Worm (Caenorhabditis elegans) whole organism, L4 larva: ENCODE results near the gene unc-64.

Experiments
- D1046.2 ChIP-seq: fragments of 200-800 bp; sonication (Bioruptor generic); IDR thresholded peaks from 2 replicates; pipeline ENCODE4 v1.3.6; 2022; ENCODE audit warnings: missing genetic modification characterization, missing compliant biosample characterization
- F37D6.2 ChIP-seq: sonication (generic microtip); optimal IDR thresholded peaks from 2 replicates; lab custom pipeline; 2016; ENCODE audit warnings: mild to moderate bottlenecking, missing genetic modification characterization, missing compliant biosample characterization
- F44E2.7 ChIP-seq: fragments of 200-800 bp; sonication (Bioruptor generic); IDR thresholded peaks from 2 replicates; pipeline ENCODE4 v2.1.2; 2022; ENCODE audit warnings: missing genetic modification characterization, missing compliant biosample characterization
- T26A8.4 ChIP-seq: fragments of 200-800 bp; sonication (Bioruptor generic); IDR thresholded peaks from 2 replicates; pipeline ENCODE4 v1.3.6; 2022; ENCODE audit warnings: missing genetic modification characterization, missing compliant biosample characterization
- Y105C5A.15 ChIP-seq: fragments of 200-800 bp; sonication (Bioruptor generic); IDR thresholded peaks from 2 replicates; pipeline ENCODE4 v1.3.6; 2022; ENCODE audit warnings: missing genetic modification characterization, missing compliant biosample characterization
- Y48G9A.11 ChIP-seq: fragments of 200-800 bp; sonication (Bioruptor generic); IDR thresholded peaks from 2 replicates; pipeline ENCODE4 v1.3.6; 2022; ENCODE audit warnings: missing genetic modification reagents, missing genetic modification characterization, missing compliant biosample characterization
- Y75B8A.6 ChIP-seq: fragments of 200-800 bp; sonication (Bioruptor generic); IDR thresholded peaks from 2 replicates; pipeline ENCODE4 v1.3.6; 2022; ENCODE audit warnings: missing genetic modification reagents, missing genetic modification characterization, missing compliant biosample characterization
- ama-1 ChIP-seq: fragments of 150-350 bp; optimal IDR thresholded peaks from 2 replicates; lab custom pipeline; 2014; ENCODE audit warnings: inconsistent platforms, mixed read lengths
- arid-1 ChIP-seq: fragments of 200-800 bp; sonication (Bioruptor generic); conservative IDR thresholded peaks from 2 replicates; pipeline ENCODE4 v1.3.6; 2022; ENCODE audit warnings: missing genetic modification reagents, missing genetic modification characterization, missing compliant biosample characterization
- ceh-28 ChIP-seq: fragments of 150-350 bp; optimal IDR thresholded peaks from 2 replicates; lab custom pipeline; 2014; ENCODE audit warnings: missing biosample characterization, missing genetic modification reagents, missing genetic modification characterization
- ceh-44 ChIP-seq: fragments of 200-800 bp; sonication (Bioruptor generic); IDR thresholded peaks from 2 replicates; pipeline ENCODE4 v1.3.6; 2022; ENCODE audit warnings: missing genetic modification reagents, missing genetic modification characterization, missing compliant biosample characterization
- ces-1 ChIP-seq: fragments of 150-350 bp; sonication (generic microtip); optimal IDR thresholded peaks from 4 replicates; lab custom pipeline; 2014; ENCODE audit warnings: missing biosample characterization, missing genetic modification reagents, missing genetic modification characterization
- daf-16 ChIP-seq, 3 experiments: sonication (generic microtip); optimal IDR thresholded peaks; 2 replicates each; lab custom pipeline; 2016 to 2017; ENCODE audit warnings: missing genetic modification characterization in 3 of 3, missing genetic modification reagents in 3 of 3, mild to moderate bottlenecking in 2 of 3, missing compliant biosample characterization in 2 of 3, missing biosample characterization in 1 of 3, moderate library complexity in 1 of 3
- daf-19 ChIP-seq: fragments of 200-800 bp; sonication (Bioruptor generic); conservative IDR thresholded peaks from 2 replicates; pipeline ENCODE4 v1.3.6; 2022; ENCODE audit warnings: missing genetic modification characterization, missing compliant biosample characterization
- daf-8 ChIP-seq: fragments of 200-800 bp; sonication (Bioruptor generic); IDR thresholded peaks from 2 replicates; pipeline ENCODE4 v1.3.6; 2022; ENCODE audit warnings: missing genetic modification characterization, missing compliant biosample characterization
- dmd-6 ChIP-seq: fragments of 200-800 bp; sonication (Bioruptor generic); IDR thresholded peaks from 2 replicates; pipeline ENCODE4 v1.3.6; 2022; ENCODE audit warnings: missing genetic modification reagents, missing genetic modification characterization, missing compliant biosample characterization
- dmd-9 ChIP-seq: fragments of 200-800 bp; sonication (Bioruptor generic); IDR thresholded peaks from 2 replicates; pipeline ENCODE4 v1.3.6; 2022; ENCODE audit warnings: missing genetic modification reagents, missing genetic modification characterization, missing compliant biosample characterization
- dpl-1 ChIP-seq: fragments of 150-350 bp; optimal IDR thresholded peaks from 2 replicates; lab custom pipeline; 2014; ENCODE audit warnings: missing biosample characterization, missing genetic modification reagents, missing genetic modification characterization
- egl-27 ChIP-seq: sonication (generic microtip); optimal IDR thresholded peaks from 3 replicates; lab custom pipeline; 2017; ENCODE audit warnings: missing biosample characterization, missing genetic modification reagents, missing genetic modification characterization
- fkh-10 ChIP-seq: fragments of 150-350 bp; optimal IDR thresholded peaks from 2 replicates; lab custom pipeline; 2014; ENCODE audit warnings: missing biosample characterization, missing genetic modification reagents, missing genetic modification characterization
- fos-1 ChIP-seq: fragments of 150-350 bp; optimal IDR thresholded peaks from 2 replicates; lab custom pipeline; 2014; ENCODE audit warnings: missing biosample characterization, missing genetic modification characterization
- hlh-30 ChIP-seq: sonication (generic microtip); optimal IDR thresholded peaks from 2 replicates; lab custom pipeline; 2017; ENCODE audit warnings: antibody characterized with exemption, mild to moderate bottlenecking, missing genetic modification characterization, missing compliant biosample characterization; ENCODE audit not compliant: insufficient read depth
- hmg-1.1 ChIP-seq: fragments of 200-800 bp; sonication (Bioruptor generic); IDR thresholded peaks from 2 replicates; pipeline ENCODE4 v1.3.6; 2022; ENCODE audit warnings: missing genetic modification reagents, missing genetic modification characterization, missing compliant biosample characterization
- lin-29 ChIP-seq: fragments of 200-800 bp; sonication (Bioruptor generic); IDR thresholded peaks from 2 replicates; pipeline ENCODE4 v1.3.6; 2022; ENCODE audit warnings: missing genetic modification reagents, missing genetic modification characterization, missing compliant biosample characterization
- lir-3 ChIP-seq: sonication (generic microtip); optimal IDR thresholded peaks from 2 replicates; lab custom pipeline; 2016; ENCODE audit warnings: mild to moderate bottlenecking, missing genetic modification characterization, missing compliant biosample characterization
- madf-5 ChIP-seq, 2 experiments: fragments of 200-800 bp; sonication (Bioruptor generic); IDR thresholded peaks; 2 replicates each; pipeline ENCODE4 v1.3.6; 2022; ENCODE audit warnings: missing compliant biosample characterization in 2 of 2, missing genetic modification characterization in 2 of 2
- madf-9 ChIP-seq: fragments of 200-800 bp; sonication (Bioruptor generic); conservative IDR thresholded peaks from 2 replicates; pipeline ENCODE4 v1.3.6; 2022; ENCODE audit warnings: missing genetic modification reagents, missing genetic modification characterization, missing compliant biosample characterization
- mes-2 ChIP-seq: sonication (generic microtip); optimal IDR thresholded peaks from 2 replicates; lab custom pipeline; 2016; ENCODE audit warnings: missing genotype, mild to moderate bottlenecking, missing genetic modification characterization, missing compliant biosample characterization; ENCODE audit not compliant: poor library complexity, severe bottlenecking
- mxl-2 ChIP-seq: fragments of 200-800 bp; sonication (Bioruptor generic); conservative IDR thresholded peaks from 2 replicates; pipeline ENCODE4 v1.3.6; 2022; ENCODE audit warnings: missing genetic modification reagents, missing genetic modification characterization, missing compliant biosample characterization
- mxl-3 ChIP-seq: fragments of 200-800 bp; sonication (Bioruptor generic); optimal IDR thresholded peaks from 2 replicates; lab custom pipeline; 2018; ENCODE audit warnings: mild to moderate bottlenecking, missing genetic modification characterization, missing compliant biosample characterization
- nhr-10 ChIP-seq: fragments of 150-350 bp; optimal IDR thresholded peaks from 2 replicates; lab custom pipeline; 2014; ENCODE audit warnings: missing biosample characterization, missing genetic modification characterization
- nhr-102 ChIP-seq: sonication (generic microtip); optimal IDR thresholded peaks from 2 replicates; lab custom pipeline; 2016; ENCODE audit warnings: mild to moderate bottlenecking, missing genetic modification characterization, moderate library complexity, missing compliant biosample characterization
- nhr-111 ChIP-seq: fragments of 200-800 bp; sonication (Bioruptor generic); optimal IDR thresholded peaks from 2 replicates; lab custom pipeline; 2018; ENCODE audit warnings: mild to moderate bottlenecking, missing genetic modification characterization, missing compliant biosample characterization
- nhr-237 ChIP-seq: sonication (generic microtip); optimal IDR thresholded peaks from 2 replicates; lab custom pipeline; 2017; ENCODE audit warnings: missing biosample characterization, missing genetic modification characterization
- nhr-25 ChIP-seq: sonication (generic microtip); optimal IDR thresholded peaks from 2 replicates; lab custom pipeline; 2017; ENCODE audit warnings: missing genetic modification characterization, mild to moderate bottlenecking, missing compliant biosample characterization, antibody characterized with exemption, moderate library complexity, borderline replicate concordance; ENCODE audit not compliant: insufficient read depth
- nhr-41 ChIP-seq: fragments of 200-800 bp; sonication (Bioruptor generic); IDR thresholded peaks from 2 replicates; pipeline ENCODE4 v1.3.6; 2022; ENCODE audit warnings: missing genetic modification reagents, missing genetic modification characterization, missing compliant biosample characterization
- pha-4 ChIP-seq, 2 experiments: fragments of 150-350 bp in 1 of 2; fragments of 200-800 bp in 1 of 2; sonication (Bioruptor generic) in 1 of 2; IDR thresholded peaks in 1 of 2; optimal IDR thresholded peaks in 1 of 2; 2 replicates each; pipeline versions ENCODE4 v1.3.6 to Lab custom; 2014 to 2022; ENCODE audit warnings: missing genetic modification characterization in 2 of 2, missing genetic modification reagents in 2 of 2, missing biosample characterization in 1 of 2, missing compliant biosample characterization in 1 of 2
- pqm-1 ChIP-seq: sonication (generic microtip); optimal IDR thresholded peaks from 2 replicates; lab custom pipeline; 2017; ENCODE audit warnings: missing biosample characterization, missing genetic modification characterization
- sdz-12 ChIP-seq: fragments of 200-800 bp; sonication (Bioruptor generic); optimal IDR thresholded peaks from 2 replicates; lab custom pipeline; 2018; ENCODE audit warnings: mild to moderate bottlenecking, missing genetic modification characterization, missing compliant biosample characterization
- skn-1 ChIP-seq: fragments of 150-350 bp; optimal IDR thresholded peaks from 2 replicates; lab custom pipeline; 2014; ENCODE audit warnings: missing biosample characterization, missing genetic modification characterization
- spr-1 ChIP-seq: sonication (generic microtip); optimal IDR thresholded peaks from 2 replicates; lab custom pipeline; 2016; ENCODE audit warnings: mild to moderate bottlenecking, missing genetic modification characterization, missing compliant biosample characterization
- unc-130 ChIP-seq: sonication (generic microtip); optimal IDR thresholded peaks from 2 replicates; lab custom pipeline; 2016; ENCODE audit warnings: missing genetic modification reagents, missing genetic modification characterization, missing compliant biosample characterization
- unc-39 ChIP-seq: sonication (generic microtip); optimal IDR thresholded peaks from 2 replicates; lab custom pipeline; 2017; ENCODE audit warnings: missing biosample characterization, missing genetic modification characterization
- unc-62 ChIP-seq, 3 experiments: fragments of 150-350 bp in 1 of 3; sonication (generic microtip); optimal IDR thresholded peaks in 2 of 3; peaks in 1 of 3; 1 replicate in 1 of 3; 2 replicates in 2 of 3; lab custom pipeline; 2014 to 2017; ENCODE audit warnings: missing biosample characterization in 3 of 3, missing genetic modification characterization in 3 of 3, missing genetic modification reagents in 3 of 3, missing genotype in 1 of 3
- vab-7 ChIP-seq: fragments of 200-800 bp; sonication (Bioruptor generic); IDR thresholded peaks from 2 replicates; pipeline ENCODE4 v1.3.6; 2022; ENCODE audit warnings: missing genetic modification reagents, missing genetic modification characterization, missing compliant biosample characterization
- zfp-2 ChIP-seq: sonication (generic microtip); optimal IDR thresholded peaks from 2 replicates; lab custom pipeline; 2016; ENCODE audit warnings: mild to moderate bottlenecking, missing genetic modification characterization, missing compliant biosample characterization
- zip-2 ChIP-seq: fragments of 150-350 bp; optimal IDR thresholded peaks from 2 replicates; lab custom pipeline; 2014; ENCODE audit warnings: missing biosample characterization, missing genetic modification characterization
- ztf-11 ChIP-seq: fragments of 150-350 bp; optimal IDR thresholded peaks from 2 replicates; lab custom pipeline; 2014; ENCODE audit warnings: missing biosample characterization, missing genetic modification characterization
- ztf-7 ChIP-seq: fragments of 150-350 bp; optimal IDR thresholded peaks from 2 replicates; lab custom pipeline; 2014; ENCODE audit warnings: missing biosample characterization, missing genetic modification characterization

The unc-64 gene

ce11 chrIII:13268856-13269255 lies 8.2 kb upstream of the unc-64 start, which contains the start of gene cpf-2 (continued):
- TF ChIP-seq pqm-1 (tag; lab: Kevin White, UChicago) (no peak), daf-16 (GFP tag; optimal IDR thresholded peaks at IDR 0.05; lab: Kevin White, UChicago) (peak in 1 of 2 experiments; percentile 3), daf-16 (tag; optimal IDR thresholded peaks at IDR 0.05; lab: Kevin White, UChicago) (peak; percentile 52), mes-2 (tag; lab: Kevin White, UChicago) (peak; percentile 95), skn-1 (tag; lab: Kevin White, UChicago) (no peak), nhr-237 (no peak), nhr-41 (GFP tag; lab: Robert Waterston, UW) (no peak), F37D6.2 (tag; lab: Kevin White, UChicago) (peak; percentile 30), fkh-10 (GFP tag; lab: Kevin White, UChicago) (peak; percentile 40), mxl-3 (GFP tag; lab: Kevin White, UChicago) (peak; percentile 53), fos-1 (tag; lab: Kevin White, UChicago) (no peak), madf-5 (GFP tag; IDR thresholded peaks at IDR 0.05; lab: Robert Waterston, UW) (no peak), lir-3 (tag; lab: Kevin White, UChicago) (no peak), Y48G9A.11 (GFP tag; lab: Robert Waterston, UW) (no peak), unc-39 (tag; lab: Kevin White, UChicago) (no peak), madf-9 (no peak), ama-1 (no peak), ceh-44 (GFP tag; lab: Robert Waterston, UW) (no peak), dpl-1 (GFP tag; lab: Kevin White, UChicago) (peak; percentile 59), ztf-7 (tag; lab: Kevin White, UChicago) (peak; percentile 58), daf-8 (GFP tag; lab: Robert Waterston, UW) (no peak), lin-29 (GFP tag; lab: Robert Waterston, UW) (no peak), F44E2.7 (GFP tag; lab: Robert Waterston, UW) (no peak), unc-130 (GFP tag; lab: Kevin White, UChicago) (peak; percentile 58), mxl-2 (GFP tag; lab: Robert Waterston, UW) (no peak), daf-19 (no peak), nhr-10 (tag; lab: Kevin White, UChicago) (no peak), dmd-6 (GFP tag; lab: Robert Waterston, UW) (peak; percentile 34; the same call in 1 of the 2 replicates), zip-2 (tag; lab: Kevin White, UChicago) (peak; percentile 6), vab-7 (GFP tag; lab: Robert Waterston, UW) (0 out of 2 replicates have a peak, but pooled peaks have one; percentile 22), pha-4 (GFP tag; IDR thresholded peaks at IDR 0.05; lab: Robert Waterston, UW) (0 out of 2 replicates have a peak, but pooled peaks have one; percentile 24), pha-4 (tag; optimal IDR thresholded peaks at IDR 0.05; lab: Kevin White, UChicago) (no peak), hlh-30 (peak; percentile 45), arid-1 (GFP tag; lab: Robert Waterston, UW) (0 out of 2 replicates have a peak, but pooled peaks have one; percentile 27), dmd-9 (GFP tag; lab: Robert Waterston, UW) (peak; percentile 31; the same call in 1 of the 2 replicates), zfp-2 (tag; lab: Kevin White, UChicago) (no peak), ztf-11 (tag; lab: Kevin White, UChicago) (no peak), T26A8.4 (peak; percentile 67), nhr-111 (GFP tag; lab: Kevin White, UChicago) (no peak), spr-1 (tag; lab: Kevin White, UChicago) (peak; percentile 65), D1046.2 (GFP tag; lab: Robert Waterston, UW) (no peak), ceh-28 (tag; lab: Kevin White, UChicago) (peak; percentile 3), unc-62 (GFP tag; optimal IDR thresholded peaks at IDR 0.05 in 1 of 2; lab: Kevin White, UChicago) (peak in 1 of 2 experiments; percentile 74), unc-62 (tag; optimal IDR thresholded peaks at IDR 0.05; lab: Kevin White, UChicago) (no peak), nhr-102 (peak; percentile 40), Y75B8A.6 (GFP tag; lab: Robert Waterston, UW) (no peak), Y105C5A.15 (no peak), hmg-1.1 (GFP tag; lab: Robert Waterston, UW) (peak; percentile 78), egl-27 (tag; lab: Kevin White, UChicago) (no peak), ces-1 (peak; percentile 17), sdz-12 (GFP tag; lab: Kevin White, UChicago) (no peak), nhr-25 (peak; percentile 72)
